Worm (Caenorhabditis elegans) whole organism, midembryonic: ENCODE measurements around the gene cdc-14.

Source experiments
- T22C8.4 ChIP-seq: fragments of 200-800 bp; sonication (Bioruptor generic); IDR thresholded peaks from 2 replicates; pipeline ENCODE4 v1.3.6; 2022; ENCODE audit warnings: missing genetic modification characterization, missing compliant biosample characterization
- cog-1 ChIP-seq: sonication (generic microtip); optimal IDR thresholded peaks from 2 replicates; lab custom pipeline; 2016; ENCODE audit warnings: missing genetic modification characterization, missing compliant biosample characterization
- flt-1 ChIP-seq: fragments of 200-800 bp; sonication (Bioruptor generic); IDR thresholded peaks from 2 replicates; pipeline ENCODE4 v1.3.6; 2022; ENCODE audit warnings: missing genetic modification characterization, missing compliant biosample characterization
- klf-2 ChIP-seq: fragments of 200-800 bp; sonication (Bioruptor generic); conservative IDR thresholded peaks from 2 replicates; pipeline ENCODE4 v1.3.6; 2022; ENCODE audit warnings: missing genetic modification reagents, missing genetic modification characterization, missing compliant biosample characterization
- med-1 ChIP-seq: sonication (generic microtip); optimal IDR thresholded peaks from 2 replicates; lab custom pipeline; 2017; ENCODE audit warnings: missing genetic modification characterization, mild to moderate bottlenecking, missing compliant biosample characterization, antibody characterized with exemption, missing genetic modification reagents; ENCODE audit not compliant: insufficient read depth
- ref-1 ChIP-seq: fragments of 200-800 bp; sonication (Bioruptor generic); conservative IDR thresholded peaks from 2 replicates; pipeline ENCODE4 v1.3.6; 2022; ENCODE audit warnings: missing genetic modification reagents, missing genetic modification characterization, missing compliant biosample characterization
- tab-1 ChIP-seq: fragments of 200-800 bp; sonication (Bioruptor generic); IDR thresholded peaks from 2 replicates; pipeline ENCODE4 v1.3.6; 2022; ENCODE audit warnings: missing genetic modification characterization, missing compliant biosample characterization
- ztf-23 ChIP-seq: fragments of 200-800 bp; sonication (Bioruptor generic); IDR thresholded peaks from 2 replicates; pipeline ENCODE4 v1.3.6; 2022; ENCODE audit warnings: missing genetic modification reagents, missing genetic modification characterization, missing compliant biosample characterization
- ztf-29 ChIP-seq: fragments of 200-800 bp; sonication (Bioruptor generic); IDR thresholded peaks from 2 replicates; pipeline ENCODE4 v1.3.6; 2022; ENCODE audit warnings: missing genetic modification reagents, missing genetic modification characterization, missing compliant biosample characterization

DNA sequence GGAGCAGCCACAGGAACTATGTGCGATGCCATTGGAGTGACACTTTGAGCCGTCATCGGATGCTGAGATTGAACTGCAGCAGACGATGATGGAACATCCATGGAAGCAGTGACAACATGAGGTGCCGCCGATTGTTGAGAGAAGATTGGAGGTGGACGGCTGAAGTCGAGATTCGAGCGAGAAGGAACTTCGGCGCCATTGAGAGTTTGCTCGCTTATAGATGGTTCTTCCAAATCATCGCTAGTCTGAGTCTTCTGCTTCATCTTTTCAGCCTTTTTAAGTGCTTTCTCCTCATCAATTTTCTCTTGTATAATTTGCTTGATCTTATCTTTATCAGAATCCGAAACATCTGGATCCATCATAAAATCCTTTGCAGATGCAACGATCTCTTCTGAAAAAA lies 48.9 kb upstream of the cdc-14 start:
- TF ChIP-seq T22C8.4 (GFP tag; lab: Robert Waterston, UW) (no peak), ztf-29 (no peak), klf-2 (GFP tag; lab: Robert Waterston, UW) (no peak), ref-1 (GFP tag; lab: Robert Waterston, UW) (no peak), med-1 (GFP tag; lab: Kevin White, UChicago) (no peak), flt-1 (GFP tag; lab: Robert Waterston, UW) (no peak), tab-1 (GFP tag; lab: Robert Waterston, UW) (no peak), ztf-23 (no peak), cog-1 (no peak)
